Worm (Caenorhabditis elegans): ENCODE measurements around the gene gba-3.

Gene gba-3

DNA sequence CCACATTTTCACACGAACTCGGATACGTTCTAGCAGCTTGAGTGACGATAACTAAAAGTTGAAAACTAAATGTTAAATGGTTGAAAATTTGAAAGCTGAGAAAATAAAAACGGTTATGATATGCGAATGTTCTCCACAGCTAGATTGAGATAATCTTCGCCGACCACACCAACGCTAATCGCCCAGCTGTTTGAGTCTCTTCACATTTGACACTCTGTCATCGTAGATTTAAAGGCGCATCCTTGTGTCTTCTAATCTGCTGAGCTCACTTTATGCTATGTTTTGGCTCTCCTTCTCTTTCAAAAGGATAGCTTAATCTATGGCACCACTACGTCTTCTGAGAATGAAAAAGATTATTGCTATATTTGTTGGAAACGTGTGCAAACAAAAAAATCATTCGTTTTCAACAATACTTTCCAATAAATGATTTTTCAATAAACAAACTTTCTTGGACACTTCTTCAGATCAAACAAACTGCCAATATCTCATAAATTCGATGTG, 10.0 kb upstream of the gba-3 start, which contains the start of gene F11E6.10:
TSS of gene F11E6.10 (minus strand) at position 51 of the 501 bp plus-strand sequence.
- TF ChIP-seq F13C5.2 (tag; optimal IDR thresholded peaks at IDR 0.05) (no peak), flt-1 (GFP tag; IDR thresholded peaks at IDR 0.05) (no peak), tra-4 (tag; optimal IDR thresholded peaks at IDR 0.05) (no peak), ets-7 (tag; optimal IDR thresholded peaks at IDR 0.05) (no peak), B0310.2 (tag; optimal IDR thresholded peaks at IDR 0.05) (no peak), pes-1 (GFP tag; IDR thresholded peaks at IDR 0.05) (no peak), ceh-36 (tag; optimal IDR thresholded peaks at IDR 0.05) (no peak), aly-1 (tag; optimal IDR thresholded peaks at IDR 0.05) (no peak)

DNA sequence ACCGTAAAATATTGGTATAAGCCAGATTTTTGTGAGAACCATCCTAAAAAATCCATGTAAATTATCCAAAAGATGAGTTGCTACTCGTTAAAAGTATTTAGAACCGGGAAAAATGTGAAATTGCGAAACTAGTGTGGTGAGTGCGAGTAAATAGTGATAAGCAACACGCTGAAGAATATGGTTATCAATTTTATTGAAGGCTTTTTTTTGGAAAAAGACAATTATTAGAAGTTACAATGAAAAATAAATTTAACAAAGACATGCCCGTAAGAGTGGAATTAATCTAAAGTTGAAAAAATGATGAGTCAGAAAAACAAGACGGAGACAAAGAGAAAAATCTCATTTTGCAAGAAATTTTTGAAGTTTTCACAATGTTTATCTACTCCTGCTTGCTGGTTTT, 7.2 kb upstream of the gba-3 start, which contains the start of gene F11E6.6:
TSS of gene F11E6.6 (minus strand) at position 101 of the 400 bp plus-strand sequence.
- TF ChIP-seq hnd-1 (tag; optimal IDR thresholded peaks at IDR 0.05) (no peak), sea-1 (GFP tag; conservative IDR thresholded peaks at IDR 0.05) (no peak), ceh-36 (tag; optimal IDR thresholded peaks at IDR 0.05) (no peak), F13C5.2 (tag; optimal IDR thresholded peaks at IDR 0.05) (no peak), ceh-13 (GFP tag; optimal IDR thresholded peaks at IDR 0.05) (no peak), hmbx-1 (tag; optimal IDR thresholded peaks at IDR 0.05) (no peak), tra-4 (tag; optimal IDR thresholded peaks at IDR 0.05) (no peak), tbx-37 (GFP tag; conservative IDR thresholded peaks at IDR 0.05) (no peak), hmg-4 (GFP tag; optimal IDR thresholded peaks at IDR 0.05) (no peak), ets-7 (tag; optimal IDR thresholded peaks at IDR 0.05) (no peak), ama-1 (optimal IDR thresholded peaks at IDR 0.05) (no peak)

DNA sequence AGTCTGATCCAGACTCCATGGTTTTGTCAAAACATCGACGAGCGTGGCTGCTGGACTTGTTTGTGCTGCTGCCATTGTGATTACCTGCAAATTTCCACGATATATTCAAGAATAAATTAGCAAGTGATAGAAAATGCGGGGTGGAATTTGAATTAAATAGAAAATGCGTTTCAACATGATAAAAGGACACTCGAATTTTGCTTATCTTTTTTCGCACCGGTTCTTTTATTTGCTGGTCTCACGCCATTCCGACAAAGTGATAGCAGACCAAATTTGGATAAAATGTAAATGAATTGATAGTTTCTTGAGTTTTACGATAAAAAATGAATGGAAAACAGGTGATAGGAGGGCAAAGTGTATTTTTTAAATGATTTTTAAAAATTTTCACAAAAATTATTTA, 5.8 kb upstream of the gba-3 start, which contains the start of gene elo-2:
TSS of gene elo-2 (minus strand) at position 84 of the 400 bp plus-strand sequence.
- no peak for TF ChIP-seq ets-7 (tag; optimal IDR thresholded peaks at IDR 0.05)
- no peak for TF ChIP-seq pes-1 (GFP tag; IDR thresholded peaks at IDR 0.05)
- no peak for TF ChIP-seq hnd-1 (tag; optimal IDR thresholded peaks at IDR 0.05)
- TF ChIP-seq hmbx-1 (tag; optimal IDR thresholded peaks at IDR 0.05) = no peak
- TF ChIP-seq B0310.2 (tag; optimal IDR thresholded peaks at IDR 0.05) = no peak
- no peak for TF ChIP-seq sea-1 (GFP tag; conservative IDR thresholded peaks at IDR 0.05)
- no peak for TF ChIP-seq ceh-13 (GFP tag; optimal IDR thresholded peaks at IDR 0.05)
- TF ChIP-seq aly-1 (tag; optimal IDR thresholded peaks at IDR 0.05) = no peak
- no peak for TF ChIP-seq ama-1 (optimal IDR thresholded peaks at IDR 0.05)
- no peak for TF ChIP-seq F13C5.2 (tag; optimal IDR thresholded peaks at IDR 0.05)

DNA sequence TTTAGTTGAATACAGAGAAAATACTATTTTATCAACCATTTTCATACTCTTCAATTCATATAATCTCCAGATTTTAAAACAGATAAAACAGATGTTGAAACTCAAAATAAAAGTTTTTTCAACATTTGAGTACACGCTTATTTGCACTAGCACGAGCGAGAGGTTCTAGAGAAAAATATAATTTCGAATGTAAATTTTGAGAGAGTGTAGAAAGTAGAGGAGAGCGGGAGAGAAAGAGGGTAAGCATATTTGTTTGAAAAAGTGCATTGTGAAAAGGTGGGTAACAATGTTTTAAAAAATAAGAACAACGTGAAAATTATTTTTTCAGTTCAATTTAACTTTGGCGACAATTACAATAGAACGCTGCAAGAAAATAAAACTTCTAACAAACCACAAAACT, 5.3 kb upstream of the gba-3 start:
- no peak for TF ChIP-seq hnd-1 (tag; optimal IDR thresholded peaks at IDR 0.05)
- no peak for TF ChIP-seq hmbx-1 (tag; optimal IDR thresholded peaks at IDR 0.05)
- no peak for TF ChIP-seq ceh-13 (GFP tag; optimal IDR thresholded peaks at IDR 0.05)
- TF ChIP-seq tbx-37 (GFP tag; conservative IDR thresholded peaks at IDR 0.05) = no peak
- TF ChIP-seq tbx-11 (GFP tag; IDR thresholded peaks at IDR 0.05) = no peak
- TF ChIP-seq sea-1 (GFP tag; conservative IDR thresholded peaks at IDR 0.05) = no peak
- no peak for TF ChIP-seq ceh-36 (tag; optimal IDR thresholded peaks at IDR 0.05)
- TF ChIP-seq flt-1 (GFP tag; IDR thresholded peaks at IDR 0.05) = no peak
- no peak for TF ChIP-seq pes-1 (GFP tag; IDR thresholded peaks at IDR 0.05)
- no peak for TF ChIP-seq ama-1 (optimal IDR thresholded peaks at IDR 0.05)
- TF ChIP-seq ets-7 (tag; optimal IDR thresholded peaks at IDR 0.05) = no peak
- TF ChIP-seq aly-1 (tag; optimal IDR thresholded peaks at IDR 0.05) = no peak
- TF ChIP-seq F13C5.2 (tag; optimal IDR thresholded peaks at IDR 0.05) = no peak
- no peak for TF ChIP-seq scrt-1 (GFP tag; IDR thresholded peaks at IDR 0.05)

DNA sequence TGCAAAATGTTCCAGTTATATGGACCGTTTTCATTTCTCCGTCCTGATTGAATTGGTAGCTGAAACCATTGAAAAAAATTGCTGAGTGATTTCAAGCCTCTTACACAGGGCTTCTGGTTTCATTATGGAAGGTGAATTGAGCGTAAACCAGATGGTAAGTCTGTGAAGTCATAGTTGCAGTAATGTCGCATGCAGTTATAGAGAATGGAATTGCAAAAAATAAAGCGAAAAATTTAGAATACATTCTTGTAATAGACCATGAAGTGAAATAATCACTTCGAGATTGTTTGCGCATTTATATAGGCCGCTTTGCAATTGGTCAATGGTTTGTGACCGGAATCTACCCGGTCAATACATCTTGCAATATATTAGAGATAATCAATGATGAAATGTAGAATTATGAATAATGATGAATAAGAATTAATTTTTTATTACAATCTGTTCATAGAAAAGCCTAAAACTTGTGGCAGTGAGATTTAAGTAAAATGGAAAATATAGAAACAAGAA, 3.0 kb upstream of the gba-3 start, which contains the start of gene F11E6.4:
TSS of gene F11E6.4 (minus strand) at position 259 of the 507 bp plus-strand sequence.
- TF ChIP-seq tbx-11 (GFP tag; IDR thresholded peaks at IDR 0.05) (no peak), flt-1 (GFP tag; IDR thresholded peaks at IDR 0.05) (no peak), pes-1 (GFP tag; IDR thresholded peaks at IDR 0.05) (no peak), ceh-36 (tag; optimal IDR thresholded peaks at IDR 0.05) (no peak), hnd-1 (tag; optimal IDR thresholded peaks at IDR 0.05) (no peak), hmg-4 (GFP tag; optimal IDR thresholded peaks at IDR 0.05) (no peak), ama-1 (optimal IDR thresholded peaks at IDR 0.05) (no peak), tbx-37 (GFP tag; conservative IDR thresholded peaks at IDR 0.05) (no peak), aly-1 (tag; optimal IDR thresholded peaks at IDR 0.05) (no peak), ceh-13 (GFP tag; optimal IDR thresholded peaks at IDR 0.05) (no peak), F13C5.2 (tag; optimal IDR thresholded peaks at IDR 0.05) (no peak), ets-7 (tag; optimal IDR thresholded peaks at IDR 0.05) (no peak), tra-4 (tag; optimal IDR thresholded peaks at IDR 0.05) (no peak), B0310.2 (tag; optimal IDR thresholded peaks at IDR 0.05) (no peak), hmbx-1 (tag; optimal IDR thresholded peaks at IDR 0.05) (no peak), sea-1 (GFP tag; conservative IDR thresholded peaks at IDR 0.05) (no peak)

DNA sequence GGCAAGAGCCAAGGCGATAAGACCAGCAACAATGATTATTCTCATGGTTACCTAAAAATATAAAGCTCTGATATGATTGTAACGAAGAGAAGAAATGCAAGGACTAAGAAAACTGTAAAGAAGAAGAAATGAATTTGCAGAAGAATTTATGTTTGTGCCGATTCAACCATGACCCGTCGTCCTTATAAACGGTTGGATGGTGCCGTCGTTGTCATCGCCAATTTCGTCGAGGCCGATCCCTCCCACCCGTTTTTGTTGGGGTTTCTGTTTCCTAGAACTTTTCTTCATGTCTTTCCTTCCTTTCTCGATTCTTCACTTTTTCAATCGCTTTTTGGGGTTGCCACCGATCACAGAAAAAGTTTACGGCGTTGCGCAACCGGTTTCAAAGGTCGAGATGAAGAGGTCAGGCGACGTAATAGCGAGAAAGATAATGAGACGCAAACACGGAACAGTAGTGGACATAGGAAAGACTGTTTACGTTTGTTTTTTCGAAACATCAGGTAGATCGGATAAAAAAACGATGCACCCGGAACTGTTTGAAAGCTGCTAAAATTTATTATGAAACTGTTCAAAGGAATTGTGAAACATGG, 1.2 kb upstream of the gba-3 start, which contains the start of gene epic-1:
TSS of gene epic-1 (minus strand) at position 51 of the 590 bp plus-strand sequence.
- TF ChIP-seq F13C5.2 (tag; optimal IDR thresholded peaks at IDR 0.05) = no peak
- TF ChIP-seq tbx-11 (GFP tag; IDR thresholded peaks at IDR 0.05) = no peak
- TF ChIP-seq flt-1 (GFP tag; IDR thresholded peaks at IDR 0.05) = no peak

DNA sequence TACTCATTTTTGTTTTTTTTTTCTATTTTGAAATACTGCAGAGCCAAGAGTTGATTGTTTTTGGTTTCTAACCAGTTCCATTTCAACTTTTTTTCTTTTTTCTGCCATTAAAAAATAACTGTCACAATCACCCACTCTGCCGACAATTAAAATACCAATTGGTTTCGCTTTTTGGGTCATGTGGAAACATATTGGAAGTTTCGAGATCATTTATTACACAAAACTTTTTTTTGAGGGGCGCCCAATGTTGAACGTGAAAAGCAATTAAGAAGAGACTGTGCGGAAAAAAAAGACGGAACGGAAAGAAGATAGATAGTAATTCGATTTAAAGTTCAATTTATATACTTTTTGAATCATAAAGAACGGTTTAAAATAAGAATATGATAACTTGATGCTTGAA, 913 bp downstream of the gba-3 start:
- no peak for TF ChIP-seq ama-1 (optimal IDR thresholded peaks at IDR 0.05)
- TF ChIP-seq F13C5.2 (tag; optimal IDR thresholded peaks at IDR 0.05) = no peak
- TF ChIP-seq ceh-36 (tag; optimal IDR thresholded peaks at IDR 0.05) = no peak
- no peak for TF ChIP-seq tbx-37 (GFP tag; conservative IDR thresholded peaks at IDR 0.05)
- TF ChIP-seq ceh-13 (GFP tag; optimal IDR thresholded peaks at IDR 0.05) = no peak
- TF ChIP-seq ets-7 (tag; optimal IDR thresholded peaks at IDR 0.05) = no peak
- no peak for TF ChIP-seq tbx-11 (GFP tag; IDR thresholded peaks at IDR 0.05)
- no peak for TF ChIP-seq scrt-1 (GFP tag; IDR thresholded peaks at IDR 0.05)
- TF ChIP-seq hnd-1 (tag; optimal IDR thresholded peaks at IDR 0.05) = no peak

All from whole organism, early embryonic.